Worm (Caenorhabditis elegans) whole organism, L4 larva: ENCODE results near the gene F21C10.3.

ENCODE experiments used
- cey-2 ChIP-seq: sonication (generic microtip); optimal IDR thresholded peaks from 3 replicates; lab custom pipeline; 2017; ENCODE audit warnings: missing genetic modification characterization, mild to moderate bottlenecking, missing compliant biosample characterization, antibody characterized with exemption, borderline replicate concordance; ENCODE audit not compliant: insufficient read depth
- lin-39 ChIP-seq: fragments of 150-350 bp; optimal IDR thresholded peaks from 2 replicates; lab custom pipeline; 2014; ENCODE audit warnings: missing biosample characterization, missing genetic modification reagents, missing genetic modification characterization
- lsy-2 ChIP-seq, 2 experiments: fragments of 150-350 bp in 1 of 2; sonication (generic microtip) in 1 of 2; optimal IDR thresholded peaks; 2 replicates each; lab custom pipeline; 2014 to 2017; ENCODE audit warnings: missing biosample characterization in 2 of 2, missing genetic modification characterization in 2 of 2
- mdl-1 ChIP-seq, 2 experiments: fragments of 150-350 bp in 1 of 2; sonication (generic microtip) in 1 of 2; optimal IDR thresholded peaks; 2 replicates each; lab custom pipeline; 2014 to 2017; ENCODE audit warnings: missing biosample characterization in 2 of 2, missing genetic modification characterization in 2 of 2
- nhr-6 ChIP-seq: fragments of 150-350 bp; optimal IDR thresholded peaks from 2 replicates; lab custom pipeline; 2014; ENCODE audit warnings: missing biosample characterization, missing genetic modification characterization
- pha-4 ChIP-seq, 2 experiments: fragments of 150-350 bp in 1 of 2; fragments of 200-800 bp in 1 of 2; sonication (Bioruptor generic) in 1 of 2; IDR thresholded peaks in 1 of 2; optimal IDR thresholded peaks in 1 of 2; 2 replicates each; pipeline versions ENCODE4 v1.3.6 to Lab custom; 2014 to 2022; ENCODE audit warnings: missing genetic modification characterization in 2 of 2, missing genetic modification reagents in 2 of 2, missing biosample characterization in 1 of 2, missing compliant biosample characterization in 1 of 2

- TF ChIP-seq lin-39 (tag; lab: Kevin White, UChicago), result no peak
- TF ChIP-seq pha-4 (GFP tag; IDR thresholded peaks at IDR 0.05; lab: Robert Waterston, UW), result no peak
- no peak for TF ChIP-seq pha-4 (tag; optimal IDR thresholded peaks at IDR 0.05; lab: Kevin White, UChicago)
- no peak for TF ChIP-seq mdl-1 (tag; optimal IDR thresholded peaks at IDR 0.05; lab: Kevin White, UChicago)
- no peak for TF ChIP-seq nhr-6 (tag; lab: Kevin White, UChicago)
- TF ChIP-seq lsy-2 (tag; optimal IDR thresholded peaks at IDR 0.05; lab: Kevin White, UChicago), result no peak
- TF ChIP-seq cey-2, result no peak
These were observed 2.9 kb downstream of the F21C10.3 start, which contains the start of gene F21C10.19 for ce11 chrV:9130766-9131165.
